Fruit fly (Drosophila melanogaster) whole organism, prepupa: ENCODE results near the gene CG9616.

Experiments used
- CG10631 ChIP-seq: fragments of 200-800 bp; sonication (Bioruptor generic); optimal IDR thresholded peaks from 2 replicates; lab custom pipeline; 2016; ENCODE audit warnings: missing biosample characterization, missing genetic modification characterization
- CG10669 ChIP-seq: fragments of 200-800 bp; sonication (Bioruptor generic); optimal IDR thresholded peaks from 3 replicates; lab custom pipeline; 2018; ENCODE audit warnings: missing biosample characterization, mild to moderate bottlenecking, missing genetic modification characterization, moderate library complexity
- CG11294 ChIP-seq: fragments of 200-800 bp; sonication (Bioruptor generic); IDR thresholded peaks from 2 replicates; pipeline ENCODE4 v1.3.6; 2022; ENCODE audit warnings: missing biosample characterization, missing genetic modification characterization
- CG11762 ChIP-seq: fragments of 200-800 bp; sonication (Bioruptor generic); optimal IDR thresholded peaks from 3 replicates; lab custom pipeline; 2016; ENCODE audit warnings: missing biosample characterization, missing genetic modification characterization; ENCODE audit not compliant: insufficient read depth
- CG11902 ChIP-seq: fragments of 200-800 bp; sonication (Bioruptor generic); optimal IDR thresholded peaks from 3 replicates; lab custom pipeline; 2016; ENCODE audit warnings: missing biosample characterization, missing genetic modification characterization
- CG15336 ChIP-seq: fragments of 200-800 bp; sonication (Bioruptor generic); IDR thresholded peaks from 2 replicates; pipeline ENCODE4 v1.3.6; 2022; ENCODE audit warnings: missing biosample characterization, missing genetic modification characterization
- CG1621 ChIP-seq: fragments of 200-800 bp; sonication (Bioruptor generic); optimal IDR thresholded peaks from 3 replicates; lab custom pipeline; 2018; ENCODE audit warnings: missing biosample characterization, mild to moderate bottlenecking, missing genetic modification characterization
- CG16779 ChIP-seq: fragments of 200-800 bp; sonication (Bioruptor generic); optimal IDR thresholded peaks from 3 replicates; lab custom pipeline; 2017; ENCODE audit warnings: missing biosample characterization, mild to moderate bottlenecking, missing genetic modification characterization
- CG3032 ChIP-seq: fragments of 200-800 bp; optimal IDR thresholded peaks from 2 replicates; lab custom pipeline; 2019; ENCODE audit warnings: missing biosample characterization, mild to moderate bottlenecking, missing genetic modification characterization, moderate library complexity
- CG31627 ChIP-seq: fragments of 200-800 bp; sonication (Bioruptor generic); optimal IDR thresholded peaks from 3 replicates; lab custom pipeline; 2016; ENCODE audit warnings: missing biosample characterization, missing genetic modification characterization
- CG32006 ChIP-seq: fragments of 200-800 bp; sonication (Bioruptor generic); optimal IDR thresholded peaks from 3 replicates; lab custom pipeline; 2017; ENCODE audit warnings: missing biosample characterization, mild to moderate bottlenecking, missing genetic modification characterization
- CG34406 ChIP-seq: fragments of 200-800 bp; sonication (Bioruptor generic); optimal IDR thresholded peaks from 3 replicates; lab custom pipeline; 2016; ENCODE audit warnings: missing biosample characterization, missing genetic modification characterization
- CG3919 ChIP-seq: fragments of 200-800 bp; sonication (Bioruptor generic); optimal IDR thresholded peaks from 3 replicates; lab custom pipeline; 2016; ENCODE audit warnings: missing biosample characterization, missing genetic modification characterization
- CG4318 ChIP-seq: fragments of 200-800 bp; sonication (Bioruptor generic); optimal IDR thresholded peaks from 3 replicates; lab custom pipeline; 2017; ENCODE audit warnings: missing biosample characterization, mild to moderate bottlenecking, missing genetic modification characterization
- CG6163 ChIP-seq: fragments of 200-800 bp; sonication (Bioruptor generic); IDR thresholded peaks from 3 replicates; pipeline ENCODE4 v1.3.6; 2022; ENCODE audit warnings: missing biosample characterization, missing genetic modification characterization
- CG6276 ChIP-seq: fragments of 200-800 bp; sonication (Bioruptor generic); optimal IDR thresholded peaks from 2 replicates; lab custom pipeline; 2017; ENCODE audit warnings: missing biosample characterization, mild to moderate bottlenecking, missing genetic modification characterization
- CG6792 ChIP-seq: fragments of 200-800 bp; sonication (Bioruptor generic); optimal IDR thresholded peaks from 3 replicates; lab custom pipeline; 2016; ENCODE audit warnings: missing biosample characterization, missing genetic modification characterization
- CG6808 ChIP-seq: fragments of 200-800 bp; sonication (Bioruptor generic); optimal IDR thresholded peaks from 3 replicates; lab custom pipeline; 2017; ENCODE audit warnings: missing biosample characterization, missing genetic modification characterization, mild to moderate bottlenecking, moderate library complexity, missing genetic modification reagents
- CG7368 ChIP-seq: fragments of 200-800 bp; sonication (Bioruptor generic); optimal IDR thresholded peaks from 3 replicates; lab custom pipeline; 2016; ENCODE audit warnings: missing biosample characterization, missing genetic modification characterization
- CG8119 ChIP-seq: fragments of 200-800 bp; sonication (Bioruptor generic); IDR thresholded peaks from 3 replicates; pipeline ENCODE4 v1.3.6; 2022; ENCODE audit warnings: missing biosample characterization, missing genetic modification characterization
- CG8319 ChIP-seq: fragments of 200-800 bp; sonication (Bioruptor generic); optimal IDR thresholded peaks from 3 replicates; lab custom pipeline; 2016; ENCODE audit warnings: missing biosample characterization, missing genetic modification characterization
- CG8632 ChIP-seq: fragments of 200-800 bp; sonication (Bioruptor generic); optimal IDR thresholded peaks from 3 replicates; lab custom pipeline; 2016; ENCODE audit warnings: missing biosample characterization, missing genetic modification characterization
- CG9139 ChIP-seq: fragments of 200-800 bp; sonication (Bioruptor generic); optimal IDR thresholded peaks from 3 replicates; lab custom pipeline; 2017; ENCODE audit warnings: missing biosample characterization, mild to moderate bottlenecking, missing genetic modification characterization
- Eip75B ChIP-seq: fragments of 200-800 bp; sonication (Bioruptor generic); optimal IDR thresholded peaks from 3 replicates; lab custom pipeline; 2016; ENCODE audit warnings: missing biosample characterization, missing genetic modification characterization
- Eip78C ChIP-seq: fragments of 200-800 bp; sonication (Bioruptor generic); peaks from one replicate; lab custom pipeline; 2016; ENCODE audit warnings: missing biosample characterization, missing genetic modification characterization
- Ets21C ChIP-seq: fragments of 200-800 bp; sonication (Bioruptor generic); optimal IDR thresholded peaks from 3 replicates; lab custom pipeline; 2016; ENCODE audit warnings: missing biosample characterization, missing genetic modification characterization
- Ets96B ChIP-seq: fragments of 200-800 bp; optimal IDR thresholded peaks from 2 replicates; lab custom pipeline; 2019; ENCODE audit warnings: missing biosample characterization, mild to moderate bottlenecking, missing genetic modification characterization, moderate library complexity
- Gug ChIP-seq: fragments of 200-800 bp; sonication (Bioruptor generic); IDR thresholded peaks from 2 replicates; pipeline ENCODE4 v1.3.6; 2022; ENCODE audit warnings: missing biosample characterization, missing genetic modification characterization
- Hr38 ChIP-seq: sonication (Bioruptor generic); optimal IDR thresholded peaks from 2 replicates; lab custom pipeline; 2016; ENCODE audit warnings: missing biosample characterization, missing genetic modification characterization
- Hr39 ChIP-seq: fragments of 200-800 bp; sonication (Bioruptor generic); optimal IDR thresholded peaks from 2 replicates; lab custom pipeline; 2016; ENCODE audit warnings: missing biosample characterization, missing genetic modification characterization
- Hr4 ChIP-seq: fragments of 200-800 bp; sonication (Bioruptor generic); optimal IDR thresholded peaks from 3 replicates; lab custom pipeline; 2016; ENCODE audit warnings: missing biosample characterization, missing genetic modification characterization
- Met ChIP-seq: fragments of 200-800 bp; sonication (Bioruptor generic); optimal IDR thresholded peaks from 3 replicates; lab custom pipeline; 2016; ENCODE audit warnings: missing biosample characterization, missing genetic modification characterization
- OdsH ChIP-seq: fragments of 200-800 bp; sonication (Bioruptor generic); optimal IDR thresholded peaks from 3 replicates; lab custom pipeline; 2016; ENCODE audit warnings: missing biosample characterization, missing genetic modification characterization
- Smox ChIP-seq: fragments of 200-800 bp; sonication (Bioruptor generic); optimal IDR thresholded peaks from 3 replicates; lab custom pipeline; 2016; ENCODE audit warnings: missing biosample characterization, missing genetic modification characterization
- Sox102F ChIP-seq: fragments of 200-800 bp; sonication (Bioruptor generic); optimal IDR thresholded peaks from 2 replicates; lab custom pipeline; 2016; ENCODE audit warnings: missing biosample characterization, mild to moderate bottlenecking, missing genetic modification characterization
- Sox14 ChIP-seq: fragments of 200-800 bp; sonication (Bioruptor generic); optimal IDR thresholded peaks from 3 replicates; lab custom pipeline; 2016; ENCODE audit warnings: missing biosample characterization, missing genetic modification characterization
- achi ChIP-seq: fragments of 200-800 bp; sonication (Bioruptor generic); optimal IDR thresholded peaks from 3 replicates; lab custom pipeline; 2016; ENCODE audit warnings: missing biosample characterization, missing genetic modification characterization
- acj6 ChIP-seq: fragments of 200-800 bp; sonication (Bioruptor generic); optimal IDR thresholded peaks from 3 replicates; lab custom pipeline; 2016; ENCODE audit warnings: missing biosample characterization, missing genetic modification characterization
- cyc ChIP-seq: fragments of 200-800 bp; sonication (Bioruptor generic); optimal IDR thresholded peaks from 3 replicates; lab custom pipeline; 2016; ENCODE audit warnings: missing biosample characterization, missing genetic modification characterization
- dac ChIP-seq: fragments of 200-800 bp; sonication (Bioruptor generic); optimal IDR thresholded peaks from 2 replicates; lab custom pipeline; 2017; ENCODE audit warnings: missing biosample characterization, mild to moderate bottlenecking, missing genetic modification characterization
- eg ChIP-seq: fragments of 200-800 bp; sonication (Bioruptor generic); IDR thresholded peaks from 3 replicates; pipeline ENCODE4 v1.3.6; 2022; ENCODE audit warnings: missing biosample characterization, missing genetic modification characterization
- esn ChIP-seq: fragments of 200-800 bp; sonication (Bioruptor generic); optimal IDR thresholded peaks from 2 replicates; lab custom pipeline; 2016; ENCODE audit warnings: missing biosample characterization, mild to moderate bottlenecking, missing genetic modification characterization, moderate library complexity
- fd85E ChIP-seq: fragments of 200-800 bp; sonication (Bioruptor generic); optimal IDR thresholded peaks from 3 replicates; lab custom pipeline; 2016; ENCODE audit warnings: missing biosample characterization, missing genetic modification characterization
- lz ChIP-seq: fragments of 200-800 bp; sonication (Bioruptor generic); optimal IDR thresholded peaks from 3 replicates; lab custom pipeline; 2016; ENCODE audit warnings: missing biosample characterization, missing genetic modification characterization
- net ChIP-seq: fragments of 200-800 bp; sonication (Bioruptor generic); optimal IDR thresholded peaks from 3 replicates; lab custom pipeline; 2016; ENCODE audit warnings: missing biosample characterization, missing genetic modification characterization
- pdm3 ChIP-seq: fragments of 200-800 bp; sonication (Bioruptor generic); optimal IDR thresholded peaks from 3 replicates; lab custom pipeline; 2016; ENCODE audit warnings: missing biosample characterization, missing genetic modification characterization
- salr ChIP-seq, 2 experiments: fragments of 200-800 bp; sonication (Bioruptor generic); optimal IDR thresholded peaks; 3 replicates each; lab custom pipeline; 2016 to 2018; ENCODE audit warnings: missing biosample characterization in 2 of 2, missing genetic modification characterization in 2 of 2, mild to moderate bottlenecking in 1 of 2
- ss ChIP-seq, 2 experiments: fragments of 200-800 bp; sonication (Bioruptor generic); optimal IDR thresholded peaks; 2 replicates in 1 of 2; 3 replicates in 1 of 2; lab custom pipeline; 2017 to 2018; ENCODE audit warnings: mild to moderate bottlenecking in 2 of 2, missing biosample characterization in 2 of 2, missing genetic modification characterization in 2 of 2, moderate library complexity in 1 of 2
- svp ChIP-seq: fragments of 200-800 bp; sonication (Bioruptor generic); peaks from one replicate; lab custom pipeline; 2016; ENCODE audit warnings: missing biosample characterization, missing genetic modification characterization
- topi ChIP-seq: fragments of 200-800 bp; sonication (Bioruptor generic); optimal IDR thresholded peaks from 3 replicates; lab custom pipeline; 2016; ENCODE audit warnings: missing biosample characterization, missing genetic modification characterization

CG9616 gene

dm6 chr3R:14280324-14280723 is 35.1 kb upstream of the CG9616 start (continued):
- TF ChIP-seq CG8632 (GFP tag; lab: Kevin White, UChicago) (no peak), CG6163 (no peak), CG32006 (GFP tag; lab: Kevin White, UChicago) (peak; percentile 92), Gug (GFP tag; lab: Robert Waterston, UW) (no peak), Ets21C (GFP tag; lab: Kevin White, UChicago) (no peak), esn (GFP tag; lab: Kevin White, UChicago) (peak; percentile 30), CG8319 (no peak), Smox (peak; percentile 8), fd85E (no peak), CG6792 (no peak), CG9139 (GFP tag; lab: Kevin White, UChicago) (no peak), lz (GFP tag; lab: Kevin White, UChicago) (no peak), CG6276 (GFP tag; lab: Kevin White, UChicago) (peak; percentile 85)

DNA sequence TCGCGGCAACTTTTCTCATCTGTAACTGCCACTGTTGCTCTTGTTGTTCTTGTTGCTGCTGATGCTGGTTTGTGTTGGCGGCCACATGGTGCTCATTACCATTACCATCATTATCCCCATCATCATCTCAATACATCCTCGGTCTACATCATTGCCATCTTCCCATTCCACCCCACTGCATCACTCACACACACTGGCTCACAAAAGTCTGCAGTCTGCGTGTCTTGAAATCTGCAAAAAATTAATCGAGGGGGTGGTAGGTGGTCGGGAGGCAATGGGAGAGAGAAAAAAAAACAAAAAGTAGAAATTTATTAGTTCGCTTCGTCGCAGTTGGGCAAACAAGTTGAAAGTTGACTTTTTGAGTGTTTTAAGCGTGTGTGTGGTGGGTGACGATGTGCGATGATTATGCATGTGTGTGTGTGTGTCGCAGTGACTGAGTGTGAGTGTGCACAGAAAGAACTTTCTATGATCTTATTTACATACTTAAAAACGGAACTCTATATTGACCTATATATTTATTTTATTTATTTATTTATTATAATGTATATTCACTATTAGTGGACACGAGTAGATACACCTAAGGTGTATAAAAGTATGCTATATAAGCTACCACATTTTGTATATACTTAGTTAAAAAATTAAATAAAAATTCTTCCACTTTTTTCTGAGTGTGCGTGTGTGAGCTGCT is 34.2 kb upstream of the CG9616 start:
- TF ChIP-seq CG34406 (no peak), CG31627 (GFP tag; lab: Kevin White, UChicago) (no peak), Ets96B (tag; lab: Kevin White, UChicago) (no peak), CG7368 (no peak), CG6808 (GFP tag; lab: Kevin White, UChicago) (no peak), Met (peak; percentile 5), CG32006 (GFP tag; lab: Kevin White, UChicago) (peak; percentile 81), Hr38 (no peak), net (GFP tag; lab: Kevin White, UChicago) (peak; percentile 22), CG11902 (no peak), CG6163 (peak; percentile 42; the same call in 1 of the 3 replicates), Sox14 (GFP tag; lab: Kevin White, UChicago) (no peak), CG10669 (no peak), CG1621 (tag; lab: Kevin White, UChicago) (no peak), cyc (GFP tag; lab: Kevin White, UChicago) (no peak), dac (GFP tag; lab: Kevin White, UChicago) (peak; percentile 8), achi (GFP tag; lab: Kevin White, UChicago) (peak; percentile 54), CG11294 (no peak), lz (GFP tag; lab: Kevin White, UChicago) (no peak), Sox102F (GFP tag; lab: Kevin White, UChicago) (no peak), CG15336 (GFP tag; lab: Robert Waterston, UW) (peak; percentile 84), eg (peak; percentile 65; the same call in 2 of the 3 replicates), OdsH (GFP tag; lab: Kevin White, UChicago) (peak; percentile 45), Eip78C (GFP tag; lab: Kevin White, UChicago) (peak; percentile 14), salr (GFP tag; optimal IDR thresholded peaks at IDR 0.05; lab: Kevin White, UChicago) (no peak), Hr4 (peak; percentile 34), topi (GFP tag; lab: Kevin White, UChicago) (no peak), esn (GFP tag; lab: Kevin White, UChicago) (no peak), ss (GFP tag; optimal IDR thresholded peaks at IDR 0.05; lab: Kevin White, UChicago) (no peak), CG10631 (GFP tag; lab: Kevin White, UChicago) (peak; percentile 28), pdm3 (GFP tag; lab: Kevin White, UChicago) (no peak), Smox (peak; percentile 3), CG16779 (tag; lab: Kevin White, UChicago) (no peak), CG4318 (peak; percentile 73), svp (GFP tag; lab: Kevin White, UChicago) (no peak), Eip75B (GFP tag; lab: Kevin White, UChicago) (no peak), Hr39 (no peak), acj6 (no peak), CG11762 (GFP tag; lab: Kevin White, UChicago) (no peak), CG8119 (GFP tag; lab: Robert Waterston, UW) (peak; percentile 86), CG3919 (GFP tag; lab: Kevin White, UChicago) (no peak), CG3032 (tag; lab: Kevin White, UChicago) (peak; percentile 40)
